Worm (Caenorhabditis elegans): ENCODE results near the gene F29B9.7.

ce11 chrIV:4647385-4647784 lies 2.2 kb upstream of the F29B9.7 start, which contains the start of gene F29B9.8:
- no peak for TF ChIP-seq ceh-22 (tag; optimal IDR thresholded peaks at IDR 0.05)
- no peak for TF ChIP-seq pha-4 (tag; optimal IDR thresholded peaks at IDR 0.05)
- no peak for TF ChIP-seq fkh-10 (GFP tag; optimal IDR thresholded peaks at IDR 0.05)
- no peak for TF ChIP-seq lin-11 (tag; optimal IDR thresholded peaks at IDR 0.05)
- TF ChIP-seq tbx-2 (tag; optimal IDR thresholded peaks at IDR 0.05) = no peak
- TF ChIP-seq fax-1 (tag; optimal IDR thresholded peaks at IDR 0.05) = no peak
- no peak for TF ChIP-seq ceh-31 (tag; optimal IDR thresholded peaks at IDR 0.05)
